Worm (Caenorhabditis elegans) whole organism, late embryonic: ENCODE measurements around the gene tbc-13.

Experiments used
- lim-6 ChIP-seq: sonication (generic microtip); optimal IDR thresholded peaks from 2 replicates; lab custom pipeline; 2016; ENCODE audit warnings: missing genetic modification characterization, missing compliant biosample characterization
- sox-4 ChIP-seq: sonication (generic microtip); optimal IDR thresholded peaks from 2 replicates; lab custom pipeline; 2017; ENCODE audit warnings: mild to moderate bottlenecking, missing genetic modification characterization, inconsistent platforms, missing compliant biosample characterization

ce11 chrX:12513415-12513814 lies 28.6 kb downstream of the tbc-13 start:
- TF ChIP-seq sox-4 (tag; lab: Kevin White, UChicago) (no peak), lim-6 (tag; lab: Kevin White, UChicago) (no peak)
